Worm (Caenorhabditis elegans) whole organism, L4/young adult: ENCODE results near the gene ostb-1.

Experiments used
- W03F9.2 ChIP-seq: fragments of 150-350 bp; optimal IDR thresholded peaks from 2 replicates; lab custom pipeline; 2014; ENCODE audit warnings: missing biosample characterization, missing genetic modification characterization
- dao-5 ChIP-seq: sonication (generic microtip); optimal IDR thresholded peaks from 2 replicates; lab custom pipeline; 2016; ENCODE audit warnings: missing genotype, missing genetic modification characterization, moderate library complexity, missing compliant biosample characterization
- him-1 ChIP-seq: sonication (generic microtip); optimal IDR thresholded peaks from 2 replicates; lab custom pipeline; 2016; ENCODE audit warnings: missing genotype, missing genetic modification reagents, missing genetic modification characterization, missing compliant biosample characterization

DNA sequence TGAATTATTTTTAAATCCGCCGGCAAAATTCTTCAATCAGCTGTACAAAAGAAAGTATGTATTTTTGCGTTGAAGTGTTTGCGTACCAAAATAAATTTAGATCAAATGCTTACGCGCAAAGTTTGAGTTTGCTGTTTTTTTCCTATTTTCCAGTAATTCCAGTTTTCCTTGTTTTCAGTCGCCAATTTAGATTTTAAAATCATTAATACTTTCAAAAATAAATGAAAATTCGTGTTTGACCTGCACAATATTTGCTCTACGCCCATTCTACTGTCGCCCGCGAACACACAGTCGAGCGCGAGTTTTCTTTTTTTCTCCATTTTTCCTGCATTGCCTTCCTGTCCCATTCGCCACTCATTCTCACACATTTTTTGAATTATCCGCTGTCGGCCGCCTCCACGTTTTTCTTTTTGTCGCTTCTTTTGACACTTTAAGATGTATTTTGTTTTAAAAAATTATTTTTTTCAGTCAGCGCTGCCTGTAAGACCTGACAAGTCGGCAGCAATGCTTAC, 28.5 kb downstream of the ostb-1 start, which contains the start of gene ptc-1:
- TF ChIP-seq W03F9.2 (tag; lab: Kevin White, UChicago) = no peak
- no peak for TF ChIP-seq him-1 (tag; lab: Kevin White, UChicago)
- TF ChIP-seq dao-5 (tag; lab: Kevin White, UChicago) = no peak
